Worm (Caenorhabditis elegans) whole organism, late embryonic: ENCODE data around the gene sra-11.

Experiments
- pha-4 ChIP-seq: fragments of 150-350 bp; optimal IDR thresholded peaks from 2 replicates; lab custom pipeline; 2018; ENCODE audit warnings: missing biosample characterization, missing genetic modification reagents, missing genetic modification characterization
- pqm-1 ChIP-seq: sonication (generic microtip); optimal IDR thresholded peaks from 2 replicates; lab custom pipeline; 2016; ENCODE audit warnings: missing genetic modification characterization, missing compliant biosample characterization
- sox-4 ChIP-seq: sonication (generic microtip); optimal IDR thresholded peaks from 2 replicates; lab custom pipeline; 2017; ENCODE audit warnings: mild to moderate bottlenecking, missing genetic modification characterization, inconsistent platforms, missing compliant biosample characterization

DNA sequence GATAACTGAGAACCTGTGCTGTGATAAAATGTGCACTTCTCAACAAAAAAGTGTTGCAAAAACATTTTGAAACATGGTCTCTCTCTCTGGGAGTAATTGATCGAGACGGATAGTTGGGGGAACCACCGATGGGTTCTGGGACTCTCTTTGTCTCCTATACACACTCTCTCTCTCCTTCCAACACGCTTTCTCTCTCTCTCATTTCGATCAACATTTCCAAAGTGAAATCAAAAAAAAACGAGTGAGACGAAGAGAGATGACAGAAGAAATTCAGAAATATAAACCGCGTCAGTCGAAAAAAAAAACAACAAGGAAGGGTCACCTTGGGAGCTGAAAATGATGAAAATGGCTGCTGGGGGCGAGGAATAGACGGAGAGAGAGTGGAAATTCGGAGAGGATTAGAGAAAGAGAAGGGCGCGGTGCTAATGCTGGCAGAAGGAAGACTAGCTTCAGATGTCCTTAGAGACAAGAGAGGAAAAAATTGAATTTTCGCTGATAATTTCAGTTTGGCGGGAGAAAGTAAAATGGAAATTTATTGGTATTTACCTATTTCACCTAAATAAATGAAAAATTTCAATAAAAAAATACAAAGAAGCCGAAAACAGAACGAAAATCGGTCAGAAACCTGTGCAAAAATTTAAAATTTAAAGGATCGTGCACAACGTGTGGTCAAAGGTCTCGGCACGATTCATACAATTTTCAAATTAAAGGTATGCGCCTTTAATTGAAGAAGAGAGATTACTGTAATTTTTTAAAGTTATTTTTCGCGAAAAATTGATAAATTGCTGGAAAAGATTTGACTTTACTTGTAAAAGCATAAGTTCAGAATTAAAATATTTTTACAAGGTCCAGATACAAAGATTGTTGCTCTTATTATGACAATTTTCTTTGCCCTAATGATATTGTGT lies 47.1 kb downstream of the sra-11 start:
- TF ChIP-seq sox-4 (no peak), pha-4 (tag; lab: Kevin White, UChicago) (no peak), pqm-1 (tag; lab: Kevin White, UChicago) (no peak)
